Worm (Caenorhabditis elegans) whole organism, mixed stage, embryonic: Measurements from ENCODE around the gene F36G9.13.

ENCODE experiments used
- ceh-83 ChIP-seq: fragments of 200-800 bp; sonication (Bioruptor generic); optimal IDR thresholded peaks from 2 replicates; lab custom pipeline; 2018; ENCODE audit warnings: mild to moderate bottlenecking, missing genetic modification characterization, missing compliant biosample characterization
- ces-1 ChIP-seq: fragments of 150-350 bp; optimal IDR thresholded peaks from 2 replicates; lab custom pipeline; 2014; ENCODE audit warnings: missing biosample characterization, missing genetic modification reagents, missing genetic modification characterization
- elt-3 ChIP-seq: fragments of 150-350 bp; optimal IDR thresholded peaks from 2 replicates; lab custom pipeline; 2014; ENCODE audit warnings: missing biosample characterization, missing genetic modification characterization
- lin-13 ChIP-seq: fragments of 150-350 bp; optimal IDR thresholded peaks from 2 replicates; lab custom pipeline; 2014; ENCODE audit warnings: missing biosample characterization, missing genetic modification characterization
- lin-32 ChIP-seq: fragments of 200-800 bp; sonication (Bioruptor generic); optimal IDR thresholded peaks from 2 replicates; lab custom pipeline; 2018; ENCODE audit warnings: mild to moderate bottlenecking, missing genetic modification characterization, missing compliant biosample characterization
- mab-5 ChIP-seq: fragments of 150-350 bp; optimal IDR thresholded peaks from 2 replicates; lab custom pipeline; 2014; ENCODE audit warnings: missing biosample characterization, missing genetic modification characterization
- snpc-4 ChIP-seq: fragments of 150-350 bp; optimal IDR thresholded peaks from 2 replicates; lab custom pipeline; 2014; ENCODE audit warnings: missing biosample characterization, missing genetic modification characterization
- unc-62 ChIP-seq: fragments of 150-350 bp; optimal IDR thresholded peaks from 2 replicates; lab custom pipeline; 2014; ENCODE audit warnings: missing biosample characterization, missing genetic modification reagents, missing genetic modification characterization

- no peak for TF ChIP-seq unc-62 (GFP tag; lab: Kevin White, UChicago)
- TF ChIP-seq mab-5 (tag; lab: Kevin White, UChicago) = no peak
- no peak for TF ChIP-seq ces-1 (GFP tag; lab: Kevin White, UChicago)
- no peak for TF ChIP-seq lin-13 (tag; lab: Kevin White, UChicago)
- TF ChIP-seq ceh-83 (GFP tag; lab: Kevin White, UChicago) = no peak
- TF ChIP-seq snpc-4 (tag; lab: Kevin White, UChicago) = no peak
- no peak for TF ChIP-seq elt-3 (tag; lab: Kevin White, UChicago)
- TF ChIP-seq lin-32 (GFP tag; lab: Kevin White, UChicago) = no peak
Observed at ce11 chrV:15969653-15970052, 13.4 kb upstream of the F36G9.13 start, which contains the start of gene F36G9.7.
